Worm (Caenorhabditis elegans) whole organism, late embryonic: Measurements from ENCODE around the gene dcn-1.

Experiments used
- eyg-1 ChIP-seq: sonication (generic microtip); optimal IDR thresholded peaks from 2 replicates; lab custom pipeline; 2016; ENCODE audit warnings: missing genotype, missing genetic modification characterization, missing compliant biosample characterization
- hlh-30 ChIP-seq: sonication (generic microtip); optimal IDR thresholded peaks from 2 replicates; lab custom pipeline; 2017; ENCODE audit warnings: antibody characterized with exemption, missing genetic modification characterization, missing compliant biosample characterization; ENCODE audit not compliant: insufficient read depth
- sox-4 ChIP-seq: sonication (generic microtip); optimal IDR thresholded peaks from 2 replicates; lab custom pipeline; 2017; ENCODE audit warnings: mild to moderate bottlenecking, missing genetic modification characterization, inconsistent platforms, missing compliant biosample characterization
- unc-86 ChIP-seq: sonication (generic microtip); optimal IDR thresholded peaks from 2 replicates; lab custom pipeline; 2016; ENCODE audit warnings: missing genetic modification characterization, missing compliant biosample characterization

DNA sequence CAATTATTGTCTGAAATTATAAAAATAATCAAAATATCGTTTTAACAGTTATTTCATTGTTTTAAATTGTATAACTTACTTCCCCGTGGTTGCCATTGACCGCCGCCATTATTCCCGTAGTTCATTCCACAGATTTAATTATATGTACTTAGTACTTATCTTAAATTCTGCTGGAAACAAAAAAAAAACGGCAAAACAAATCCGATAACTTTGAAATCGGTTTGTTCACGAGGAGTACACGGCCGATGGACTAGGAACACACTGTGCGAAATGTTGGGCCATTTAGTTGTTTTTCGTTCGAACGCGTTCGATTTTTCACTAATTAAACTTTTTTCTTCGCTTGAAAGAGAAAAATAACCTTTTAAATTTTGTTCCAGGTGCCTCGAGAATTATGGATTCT is 29.4 kb downstream of the dcn-1 start, which contains the start of the genes B0285.3 and lcmt-1:
- no peak for TF ChIP-seq unc-86 (tag; lab: Kevin White, UChicago)
- TF ChIP-seq hlh-30 = no peak
- no peak for TF ChIP-seq eyg-1 (tag; lab: Kevin White, UChicago)
- TF ChIP-seq sox-4 (tag; lab: Kevin White, UChicago) = no peak
